Worm (Caenorhabditis elegans) whole organism, young adult: ENCODE results near the gene ddo-2.

ENCODE experiments used
- F22D6.2 ChIP-seq: sonication (generic microtip); optimal IDR thresholded peaks from 2 replicates; lab custom pipeline; 2016; ENCODE audit warnings: mild to moderate bottlenecking, missing genetic modification characterization, missing compliant biosample characterization
- lsl-1 ChIP-seq: fragments of 200-800 bp; sonication (Bioruptor generic); optimal IDR thresholded peaks from 2 replicates; lab custom pipeline; 2018; ENCODE audit warnings: mild to moderate bottlenecking, missing genetic modification characterization, moderate library complexity, missing compliant biosample characterization
- pha-4 ChIP-seq: fragments of 150-350 bp; sonication (generic microtip); optimal IDR thresholded peaks from 2 replicates; lab custom pipeline; 2014; ENCODE audit warnings: missing biosample characterization, missing genetic modification reagents, missing genetic modification characterization
- unc-62 ChIP-seq: fragments of 150-350 bp; optimal IDR thresholded peaks from 2 replicates; lab custom pipeline; 2014; ENCODE audit warnings: missing biosample characterization, missing genetic modification reagents, missing genetic modification characterization
- ztf-28 ChIP-seq: fragments of 200-800 bp; sonication (Bioruptor generic); IDR thresholded peaks from 2 replicates; pipeline ENCODE4 v1.3.6; 2022; ENCODE audit warnings: missing genetic modification reagents, missing genetic modification characterization, missing compliant biosample characterization

- TF ChIP-seq ztf-28 (GFP tag; lab: Robert Waterston, UW) (no peak), F22D6.2 (tag; lab: Kevin White, UChicago) (peak; percentile 21), unc-62 (no peak), pha-4 (tag; lab: Kevin White, UChicago) (no peak), lsl-1 (no peak)
Observed at ce11 chrV:7415780-7416428, 19.6 kb downstream of the ddo-2 start, which contains the start of gene F18E3.13.
